Worm (Caenorhabditis elegans): ENCODE measurements around the gene nol-9.

The nol-9 gene

ce11 chrIV:13458237-13458636 lies 35.9 kb downstream of the nol-9 start:
- TF ChIP-seq skn-1 (tag; optimal IDR thresholded peaks at IDR 0.05), result no peak
- no peak for TF ChIP-seq lsy-2 (tag; optimal IDR thresholded peaks at IDR 0.05)
- TF ChIP-seq elt-1 (tag; optimal IDR thresholded peaks at IDR 0.05), result no peak
- TF ChIP-seq lin-11 (tag; optimal IDR thresholded peaks at IDR 0.05), result no peak

ce11 chrIV:13460876-13461275 lies 38.6 kb downstream of the nol-9 start, which contains the start of gene Y38H8A.12:
Gene Y38H8A.12 (minus strand): TSS chrIV:13460976.
- TF ChIP-seq lsy-2 (tag; optimal IDR thresholded peaks at IDR 0.05) (no peak), nhr-21 (tag; optimal IDR thresholded peaks at IDR 0.05) (no peak), ztf-11 (tag; optimal IDR thresholded peaks at IDR 0.05) (no peak), nhr-12 (tag; optimal IDR thresholded peaks at IDR 0.05) (no peak), mdl-1 (tag; optimal IDR thresholded peaks at IDR 0.05) (no peak), unc-62 (GFP tag; optimal IDR thresholded peaks at IDR 0.05) (no peak), egl-27 (tag; optimal IDR thresholded peaks at IDR 0.05) (no peak), lin-11 (tag; optimal IDR thresholded peaks at IDR 0.05) (no peak), lin-39 (tag; optimal IDR thresholded peaks at IDR 0.05) (no peak), aly-2 (tag; optimal IDR thresholded peaks at IDR 0.05) (no peak), nhr-25 (tag; optimal IDR thresholded peaks at IDR 0.05) (no peak), F13H6.1 (tag; optimal IDR thresholded peaks at IDR 0.05) (no peak), gmeb-1 (tag; optimal IDR thresholded peaks at IDR 0.05) (no peak), skn-1 (tag; optimal IDR thresholded peaks at IDR 0.05) (no peak)

- TF ChIP-seq fos-1 (tag; optimal IDR thresholded peaks at IDR 0.05) (no peak), snpc-4 (tag; optimal IDR thresholded peaks at IDR 0.05) (no peak), nhr-12 (tag; optimal IDR thresholded peaks at IDR 0.05) (no peak), lin-39 (tag; optimal IDR thresholded peaks at IDR 0.05) (no peak), nhr-11 (tag; optimal IDR thresholded peaks at IDR 0.05) (no peak), zag-1 (tag; optimal IDR thresholded peaks at IDR 0.05) (no peak), unc-55 (GFP tag; optimal IDR thresholded peaks at IDR 0.05) (no peak)
These were observed 43.5 kb downstream of the nol-9 start, which contains the start of gene fezf-1 for ce11 chrIV:13465797-13466196. Gene fezf-1 (plus strand): TSS chrIV:13466097.

ce11 chrIV:13472011-13472410 lies 49.7 kb downstream of the nol-9 start, which contains the start of the genes ttbk-8.1 and Y38H8A.4:
Gene ttbk-8.1 (plus strand): TSS chrIV:13472311.
Gene Y38H8A.4 (minus strand): TSS chrIV:13472376.
- no peak for TF ChIP-seq ZK546.5 (tag; optimal IDR thresholded peaks at IDR 0.05)
- TF ChIP-seq sma-3 (GFP tag; optimal IDR thresholded peaks at IDR 0.05), result no peak
- TF ChIP-seq unc-62 (GFP tag; optimal IDR thresholded peaks at IDR 0.05), result no peak
- TF ChIP-seq ztf-4 (tag; optimal IDR thresholded peaks at IDR 0.05), result no peak
- TF ChIP-seq egl-27 (tag; optimal IDR thresholded peaks at IDR 0.05), result no peak
- TF ChIP-seq nhr-21 (tag; optimal IDR thresholded peaks at IDR 0.05), result no peak
- TF ChIP-seq lsy-2 (tag; optimal IDR thresholded peaks at IDR 0.05), result no peak
- TF ChIP-seq fos-1 (tag; optimal IDR thresholded peaks at IDR 0.05), result no peak
- TF ChIP-seq unc-39 (tag; optimal IDR thresholded peaks at IDR 0.05), result no peak

ce11 chrIV:13474132-13474531 lies 51.8 kb downstream of the nol-9 start, which contains the start of gene Y38H8A.2:
Gene Y38H8A.2 (plus strand): TSS chrIV:13474432.
- TF ChIP-seq mbf-1 (tag; optimal IDR thresholded peaks at IDR 0.05), result no peak
